Fruit fly (Drosophila melanogaster): ENCODE results near the gene Cad86C.

Cad86C gene

DNA sequence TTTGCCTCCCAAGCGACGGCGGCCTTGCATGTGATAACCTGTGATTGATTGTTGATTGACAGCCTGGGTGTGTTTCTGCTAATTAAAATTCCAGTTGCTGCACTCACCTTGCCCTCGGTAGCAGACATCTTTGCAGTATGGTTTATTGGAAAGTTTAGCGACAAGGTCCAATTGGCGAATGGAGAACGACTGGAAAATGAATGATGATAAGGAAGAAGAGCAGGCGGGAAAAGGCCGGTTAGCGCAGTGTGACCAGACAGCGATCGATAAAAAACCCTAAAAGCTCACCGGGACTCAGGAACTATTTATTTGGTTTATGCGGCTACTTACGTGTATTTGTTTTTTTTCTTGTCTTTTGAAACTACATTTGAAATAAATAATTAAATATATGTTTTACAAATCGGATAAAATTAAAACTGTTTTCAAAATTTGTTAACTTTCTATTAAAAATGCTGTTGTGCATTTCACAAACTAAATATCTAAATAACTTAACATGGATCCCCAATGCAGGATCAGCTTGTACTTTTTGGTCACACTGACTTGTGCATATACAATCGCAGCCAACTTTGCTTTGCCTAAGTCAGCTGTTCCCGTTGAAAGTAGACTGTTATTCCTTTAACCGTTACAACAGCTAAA is 45.4 kb downstream of the Cad86C start, which contains the start of gene Fdh (continued):
- TF ChIP-seq sna (GFP tag; IDR thresholded peaks at IDR 0.05; ENCODE audit: partially characterized antibody) (no peak), chm (GFP tag; IDR thresholded peaks at IDR 0.05) (0 out of 2 replicates have a peak, but pooled peaks have one; percentile 35), CG10321 (GFP tag; IDR thresholded peaks at IDR 0.05) (no peak), odd (GFP tag; optimal IDR thresholded peaks at IDR 0.05) (peak; percentile 62), tio (GFP tag; optimal IDR thresholded peaks at IDR 0.05) (no peak), CG13296 (GFP tag; optimal IDR thresholded peaks at IDR 0.05) (peak; percentile 61), MBD-R2 (GFP tag; IDR thresholded peaks at IDR 0.05) (peak; percentile 22; the same call in 1 of the 2 replicates), NK7.1 (GFP tag; optimal IDR thresholded peaks at IDR 0.05) (no peak), CG2120 (GFP tag; optimal IDR thresholded peaks at IDR 0.05) (peak; percentile 46), zfh2 (GFP tag; optimal IDR thresholded peaks at IDR 0.05) (peak; percentile 4), B-H2 (GFP tag; optimal IDR thresholded peaks at IDR 0.05) (peak; percentile 5), knrl (GFP tag; IDR thresholded peaks at IDR 0.05; ENCODE audit: partially characterized antibody) (0 out of 3 replicates have a peak, but pooled peaks have one; percentile 22), CG11398 (GFP tag; optimal IDR thresholded peaks at IDR 0.05) (no peak), CG8089 (GFP tag; optimal IDR thresholded peaks at IDR 0.05) (no peak), Meics (GFP tag; optimal IDR thresholded peaks at IDR 0.05) (peak; percentile 62), Hr3 (GFP tag; optimal IDR thresholded peaks at IDR 0.05) (peak; percentile 11), CG9609 (GFP tag; optimal IDR thresholded peaks at IDR 0.05) (no peak), crc (GFP tag; optimal IDR thresholded peaks at IDR 0.05) (peak; percentile 27), sd (tag; optimal IDR thresholded peaks at IDR 0.05) (peak; percentile 58), Ets65A (GFP tag) (peak; percentile 79), CG10654 (GFP tag; optimal IDR thresholded peaks at IDR 0.05) (peak; percentile 36), CG11723 (GFP tag; optimal IDR thresholded peaks at IDR 0.05) (peak; percentile 28), org-1 (GFP tag; optimal IDR thresholded peaks at IDR 0.05) (peak; percentile 8), CG7372 (GFP tag; IDR thresholded peaks at IDR 0.05) (no peak), CG30020 (tag; optimal IDR thresholded peaks at IDR 0.05) (peak; percentile 39), sob (GFP tag; IDR thresholded peaks at IDR 0.05) (peak; percentile 50), Drgx (GFP tag; IDR thresholded peaks at IDR 0.05) (0 out of 2 replicates have a peak, but pooled peaks have one; percentile 30), Dp (GFP tag; optimal IDR thresholded peaks at IDR 0.05) (peak; percentile 53), CG31388 (GFP tag; optimal IDR thresholded peaks at IDR 0.05) (no peak), ci (GFP tag; IDR thresholded peaks at IDR 0.05) (0 out of 3 replicates have a peak, but pooled peaks have one; percentile 35), HLHmδ (GFP tag; optimal IDR thresholded peaks at IDR 0.05) (peak; percentile 61), Bdp1 (GFP tag; optimal IDR thresholded peaks at IDR 0.05) (no peak), lmd (GFP tag; IDR thresholded peaks at IDR 0.05) (peak; percentile 32; the same call in 1 of the 2 replicates), CG4328 (GFP tag; optimal IDR thresholded peaks at IDR 0.05) (peak; percentile 51), CG11504 (tag; optimal IDR thresholded peaks at IDR 0.05) (peak; percentile 68), CG34376 (GFP tag; optimal IDR thresholded peaks at IDR 0.05) (peak; percentile 52), CG14050 (GFP tag; IDR thresholded peaks at IDR 0.05) (no peak), CG17568 (GFP tag; optimal IDR thresholded peaks at IDR 0.05) (no peak), CG15479 (GFP tag; optimal IDR thresholded peaks at IDR 0.05) (no peak), CG3163 (GFP tag; optimal IDR thresholded peaks at IDR 0.05) (no peak), nom (GFP tag; optimal IDR thresholded peaks at IDR 0.05) (peak; percentile 51), lab (GFP tag; optimal IDR thresholded peaks at IDR 0.05) (peak; percentile 72), amos (GFP tag; IDR thresholded peaks at IDR 0.05; ENCODE audit: partially characterized antibody) (no peak), Dad (GFP tag; optimal IDR thresholded peaks at IDR 0.05) (no peak), Usf (GFP tag; optimal IDR thresholded peaks at IDR 0.05) (peak; percentile 6), exex (tag; optimal IDR thresholded peaks at IDR 0.05) (peak; percentile 40), fu2 (GFP tag; optimal IDR thresholded peaks at IDR 0.05) (no peak), Ets97D (GFP tag; optimal IDR thresholded peaks at IDR 0.05) (peak; percentile 95), unc-4 (GFP tag; IDR thresholded peaks at IDR 0.05; ENCODE audit: partially characterized antibody) (no peak), p53 (GFP tag; optimal IDR thresholded peaks at IDR 0.05) (no peak)
